Worm (Caenorhabditis elegans): Measurements from ENCODE around the gene gfl-1.

gfl-1 gene

DNA sequence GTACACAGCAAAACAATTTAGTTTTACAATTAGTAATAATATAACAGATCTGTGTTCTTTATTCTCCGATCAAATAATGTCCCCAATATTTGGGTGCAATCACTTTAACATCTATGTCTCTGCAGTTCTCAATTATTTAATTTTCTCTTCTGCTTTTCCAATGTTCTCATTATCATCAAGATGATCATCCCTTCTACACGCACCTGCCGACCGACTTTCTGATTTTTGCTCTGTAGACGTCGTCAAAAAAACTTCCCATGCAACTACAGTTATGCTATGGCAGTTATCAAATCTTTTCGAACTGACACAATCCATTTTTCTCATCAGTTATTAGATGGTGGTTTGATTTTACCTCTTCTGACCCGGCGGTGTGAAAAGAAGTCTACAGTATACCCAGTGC lies 17.4 kb upstream of the gfl-1 start:
- TF ChIP-seq unc-62 (GFP tag; optimal IDR thresholded peaks at IDR 0.05): no peak

DNA sequence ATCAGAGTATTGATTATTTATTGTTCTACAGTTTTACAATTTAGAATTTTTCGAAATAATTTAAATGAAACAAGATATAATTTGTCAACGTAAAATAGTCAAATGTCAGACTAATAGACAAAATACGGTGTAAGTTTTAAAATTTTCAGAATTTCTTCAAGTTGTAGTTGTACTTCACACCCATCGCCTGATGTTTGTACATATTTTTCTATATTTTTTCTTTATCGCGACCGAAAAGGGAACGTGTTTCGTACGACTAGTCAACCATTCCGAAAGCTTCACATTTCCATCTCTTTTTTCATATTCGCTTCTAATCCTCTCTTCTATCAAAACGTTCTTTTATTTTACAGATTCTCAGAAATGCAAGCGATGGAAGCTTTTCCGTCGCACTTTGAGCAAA lies 16.7 kb upstream of the gfl-1 start, which contains the start of gene twk-25:
twk-25 (plus strand) TSS at position 301 of the 400 bp plus-strand sequence.
- no peak for TF ChIP-seq unc-62 (GFP tag; optimal IDR thresholded peaks at IDR 0.05)

DNA sequence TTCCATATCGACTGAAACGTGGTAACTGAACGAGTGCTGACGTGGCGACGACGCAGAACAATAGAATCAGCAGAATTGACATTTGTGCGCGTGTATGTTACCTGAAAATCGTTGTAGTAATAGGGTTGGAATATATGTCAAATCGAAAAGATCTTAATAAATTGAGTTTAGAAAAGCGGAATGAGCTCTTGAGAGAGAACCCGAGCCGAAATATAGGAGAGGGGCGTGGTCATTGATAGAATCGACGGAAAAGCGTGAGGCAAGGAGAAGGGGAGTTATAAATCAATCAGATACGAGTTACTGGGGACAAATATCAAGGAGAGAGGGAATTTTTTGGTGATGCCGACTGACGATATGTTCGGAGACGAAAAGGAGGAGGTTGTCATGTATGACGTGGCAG lies 10.4 kb upstream of the gfl-1 start, which contains the start of gene M04B2.6:
M04B2.6 (minus strand) TSS at position 101 of the 400 bp plus-strand sequence.
- no peak for TF ChIP-seq unc-62 (GFP tag; optimal IDR thresholded peaks at IDR 0.05)

DNA sequence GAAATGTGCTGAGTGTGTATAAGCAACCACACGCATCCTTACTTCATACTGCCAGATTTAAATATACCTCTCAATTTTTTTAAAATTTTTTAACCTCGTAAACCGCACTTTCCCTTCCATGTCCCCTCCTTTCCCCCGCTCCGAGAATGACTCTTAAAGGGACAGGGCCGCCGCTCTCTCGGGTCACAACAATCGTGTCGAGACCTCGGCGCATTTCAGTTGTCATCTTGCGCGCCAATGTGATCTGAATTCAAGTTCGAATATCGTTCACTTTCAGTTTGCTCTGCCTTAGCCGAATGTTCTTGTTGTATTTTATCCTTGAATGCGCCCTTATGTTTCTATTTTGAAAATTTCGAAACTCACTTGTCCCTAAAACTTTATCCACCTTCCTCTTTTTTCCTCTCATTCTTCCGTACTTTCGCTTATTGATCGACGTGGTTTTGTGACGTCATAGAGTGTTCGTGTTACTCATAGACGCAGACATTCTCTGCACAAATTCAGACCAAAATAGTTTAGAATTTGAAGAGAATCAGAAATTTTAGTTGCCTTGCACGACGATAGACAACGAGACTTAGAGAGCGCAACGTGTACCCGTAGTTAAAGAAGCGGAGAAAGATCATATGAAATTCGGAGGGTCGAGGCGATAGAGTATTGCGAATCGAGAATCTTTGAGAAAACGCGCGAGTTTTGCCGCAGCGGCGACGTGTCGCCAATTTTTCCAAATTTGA lies 1.3 kb downstream of the gfl-1 start:
- no peak for TF ChIP-seq unc-62 (GFP tag; optimal IDR thresholded peaks at IDR 0.05)

DNA sequence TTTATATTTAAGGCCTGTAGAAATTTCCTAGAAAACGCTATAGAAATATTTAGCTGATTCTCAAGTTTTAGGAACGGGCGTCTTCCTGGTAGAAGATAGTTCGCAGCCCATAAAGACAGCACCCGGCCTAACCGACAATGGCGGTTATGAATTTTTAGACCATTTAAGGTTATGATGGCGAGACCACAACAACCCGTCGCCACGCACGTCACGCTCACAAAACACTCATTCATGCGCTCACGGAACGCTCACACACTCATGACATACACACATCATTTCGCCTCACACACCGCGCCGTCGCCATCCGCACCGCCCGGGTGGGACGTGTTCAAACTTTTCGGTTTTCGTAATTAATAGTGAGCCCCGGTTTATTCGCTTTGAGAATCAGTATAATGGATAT lies 2.6 kb downstream of the gfl-1 start:
- no peak for TF ChIP-seq unc-62 (GFP tag; optimal IDR thresholded peaks at IDR 0.05)

DNA sequence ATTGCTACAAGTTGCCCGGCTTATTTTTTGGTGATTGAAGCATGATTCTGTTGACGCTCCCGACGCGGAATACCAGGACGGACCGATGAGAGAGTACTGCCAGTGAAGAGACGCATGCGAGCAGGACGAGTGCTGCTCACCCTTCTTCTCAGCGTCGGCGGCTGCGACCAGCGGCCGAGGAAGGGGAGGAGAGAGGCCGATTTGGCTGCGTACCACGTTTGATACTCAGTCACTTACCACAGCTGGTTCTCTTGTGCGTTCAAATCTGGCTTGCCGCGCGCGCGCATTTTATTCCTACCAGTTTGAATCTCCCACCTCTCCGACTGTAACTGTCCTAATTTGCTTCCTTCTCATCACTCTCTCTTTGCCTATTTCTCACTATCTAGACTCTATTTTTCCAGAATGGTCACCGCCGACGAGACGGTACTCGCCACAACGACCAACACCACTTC lies 3.2 kb downstream of the gfl-1 start, which contains the start of gene mep-1:
mep-1 (plus strand) TSS at position 402 of the 452 bp plus-strand sequence.
- no peak for TF ChIP-seq unc-62 (GFP tag; optimal IDR thresholded peaks at IDR 0.05)

DNA sequence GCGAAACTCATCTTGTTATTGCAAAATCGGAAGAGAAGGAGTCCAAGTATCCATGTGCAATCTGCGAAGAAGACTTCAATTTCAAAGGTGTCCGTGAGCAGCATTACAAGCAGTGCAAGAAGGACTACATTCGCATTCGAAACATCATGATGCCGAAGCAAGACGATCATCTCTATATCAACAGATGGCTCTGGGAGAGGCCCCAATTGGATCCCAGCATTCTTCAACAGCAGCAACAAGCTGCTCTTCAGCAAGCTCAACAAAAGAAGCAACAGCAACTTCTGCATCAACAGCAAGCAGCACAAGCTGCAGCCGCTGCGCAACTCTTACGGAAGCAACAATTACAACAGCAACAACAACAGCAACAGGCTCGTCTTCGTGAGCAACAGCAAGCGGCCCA lies 5.1 kb downstream of the gfl-1 start:
- no peak for TF ChIP-seq unc-62 (GFP tag; optimal IDR thresholded peaks at IDR 0.05)

DNA sequence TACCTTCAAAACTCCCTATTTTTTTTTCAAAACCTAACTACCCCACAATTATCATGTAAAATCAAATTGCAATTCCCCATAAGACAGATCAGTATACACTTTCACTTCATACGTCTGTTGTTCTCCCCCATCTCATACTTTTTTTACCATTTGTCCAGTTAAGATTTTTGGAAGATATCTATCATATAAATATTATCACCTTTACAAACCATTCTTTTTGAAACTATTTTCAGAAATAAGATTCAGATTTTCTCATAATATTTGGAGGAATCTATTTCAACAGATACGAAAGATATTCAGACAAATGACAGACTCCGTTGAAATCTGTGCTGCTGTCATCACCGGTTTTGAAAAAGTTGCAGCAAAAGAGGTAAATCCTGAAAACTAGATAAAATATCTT lies 6.7 kb downstream of the gfl-1 start, which contains the start of gene M04B2.2:
M04B2.2 (plus strand) TSS at position 301 of the 400 bp plus-strand sequence.
- TF ChIP-seq unc-62 (GFP tag; optimal IDR thresholded peaks at IDR 0.05): no peak

DNA sequence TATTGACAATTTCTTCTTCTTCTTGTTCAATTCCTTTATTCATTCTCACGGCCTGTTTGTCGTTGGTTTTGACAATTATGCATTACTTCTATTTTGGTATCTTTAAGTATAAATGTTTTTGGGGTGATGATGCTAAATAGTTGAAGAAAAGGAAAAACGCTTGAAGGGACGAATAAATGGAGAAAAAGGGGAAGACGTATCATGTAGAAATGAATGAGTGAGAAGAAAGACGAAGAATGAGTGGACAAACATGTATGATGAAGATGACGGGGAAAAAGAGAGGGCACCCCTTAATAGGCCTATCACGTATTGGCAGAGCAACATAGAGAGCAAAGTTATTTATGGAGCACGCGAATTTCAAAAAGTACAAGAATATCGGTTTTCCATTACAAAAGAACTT lies 27.6 kb downstream of the gfl-1 start, which contains the start of gene M04B2.7:
M04B2.7 (minus strand) TSS at position 101 of the 400 bp plus-strand sequence.
- no peak for TF ChIP-seq unc-62 (GFP tag; optimal IDR thresholded peaks at IDR 0.05)

DNA sequence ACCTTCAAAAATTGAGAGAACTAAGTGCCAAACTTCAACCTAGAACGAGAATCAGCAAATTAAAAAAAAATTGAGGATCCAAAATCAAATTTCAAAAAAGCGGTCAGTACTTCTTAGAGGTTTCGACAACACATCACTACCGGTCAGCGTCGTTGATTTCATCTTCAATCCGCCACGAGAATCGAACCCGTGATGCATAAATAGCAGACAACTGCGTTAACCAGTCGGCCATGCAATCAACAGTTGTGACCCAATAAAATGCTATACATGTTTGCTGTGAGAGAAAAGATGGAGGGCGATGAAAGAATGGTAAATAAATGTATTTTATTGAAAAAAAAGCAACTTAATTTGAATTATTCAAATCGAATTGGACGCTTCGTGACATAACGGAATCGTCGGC lies 28.6 kb downstream of the gfl-1 start:
- TF ChIP-seq unc-62 (GFP tag; optimal IDR thresholded peaks at IDR 0.05): no peak

DNA sequence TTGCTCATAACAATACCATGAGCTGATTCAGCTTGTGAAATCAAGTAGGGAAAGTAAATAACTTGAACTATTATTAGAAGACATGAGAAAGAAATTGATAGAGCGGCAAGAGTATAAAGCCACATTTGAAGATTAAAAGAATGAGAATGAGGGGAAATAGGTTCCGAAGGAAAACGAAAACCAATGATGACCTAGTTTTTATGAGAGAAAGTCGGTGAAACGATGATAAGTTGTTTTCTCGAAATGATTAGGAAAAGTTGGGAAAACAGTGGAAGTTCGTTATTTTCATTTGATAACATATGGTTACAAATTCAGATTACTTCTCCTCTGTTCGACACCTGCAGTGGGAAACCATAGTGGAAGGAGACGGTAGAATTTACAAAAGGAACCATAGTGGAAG lies 30.7 kb downstream of the gfl-1 start, which contains the start of gene col-128:
col-128 (minus strand) TSS at position 148 of the 400 bp plus-strand sequence.
- no peak for TF ChIP-seq unc-62 (GFP tag; optimal IDR thresholded peaks at IDR 0.05)

DNA sequence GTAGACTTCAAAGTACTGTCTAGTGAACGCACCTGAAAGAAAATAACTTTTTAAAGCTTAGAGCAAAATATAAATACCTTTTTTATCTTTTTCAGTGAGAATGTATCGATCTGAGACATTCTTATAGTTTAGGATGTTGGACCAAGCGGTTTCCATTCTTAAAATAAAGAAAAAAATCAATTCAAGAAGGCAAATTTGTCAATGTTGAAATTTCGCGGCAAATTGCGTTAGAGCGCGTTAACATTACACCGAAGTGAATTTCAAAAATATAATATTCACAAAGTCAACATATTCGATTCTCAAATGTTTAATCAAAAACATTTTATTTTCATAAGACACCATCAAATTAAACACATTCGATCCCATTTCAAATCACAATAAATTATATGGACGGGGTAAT lies 40.6 kb downstream of the gfl-1 start, which contains the start of gene F12F6.7:
F12F6.7 (minus strand) TSS at position 157 of the 400 bp plus-strand sequence.
- no peak for TF ChIP-seq unc-62 (GFP tag; optimal IDR thresholded peaks at IDR 0.05)

DNA sequence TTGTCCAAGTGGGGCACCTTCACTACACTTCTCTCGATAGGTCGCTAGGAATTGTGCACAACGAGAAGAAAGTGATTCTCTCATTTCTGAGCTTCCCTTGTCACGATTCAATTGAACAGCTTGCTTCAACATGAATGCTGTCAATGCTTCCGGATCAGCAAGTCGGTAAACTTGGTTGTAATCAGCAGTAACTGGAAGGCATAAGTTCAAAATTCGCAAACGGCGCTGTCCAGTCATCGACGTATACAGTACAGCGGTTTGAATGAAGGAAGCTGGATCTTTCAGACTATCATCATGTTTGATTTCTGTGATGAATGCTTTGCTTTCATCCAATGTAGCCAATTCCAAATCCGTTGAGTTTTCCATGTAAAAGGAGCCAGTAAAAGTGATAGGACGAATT lies 42.0 kb downstream of the gfl-1 start:
- TF ChIP-seq unc-62 (GFP tag; optimal IDR thresholded peaks at IDR 0.05): no peak

DNA sequence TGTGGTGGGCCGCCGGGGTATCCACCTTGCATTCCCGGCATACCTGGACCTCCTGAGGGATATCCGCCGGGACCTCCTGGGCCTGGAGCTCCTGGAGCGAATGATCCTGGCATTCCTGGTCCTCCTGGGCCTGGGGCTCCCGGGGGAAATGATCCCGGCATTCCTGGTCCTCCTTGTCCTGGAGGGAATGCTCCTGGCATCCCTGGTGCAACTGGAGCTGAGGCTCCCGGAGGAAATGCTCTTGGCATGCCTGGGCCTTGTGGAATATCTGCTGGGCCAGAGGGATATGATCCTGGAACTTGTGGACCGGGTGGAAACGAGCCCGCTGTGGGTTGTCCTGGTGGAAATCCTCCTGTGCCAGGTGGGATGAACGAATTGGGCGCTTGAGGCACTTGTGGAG lies 43.9 kb downstream of the gfl-1 start:
- TF ChIP-seq unc-62 (GFP tag; optimal IDR thresholded peaks at IDR 0.05): no peak

DNA sequence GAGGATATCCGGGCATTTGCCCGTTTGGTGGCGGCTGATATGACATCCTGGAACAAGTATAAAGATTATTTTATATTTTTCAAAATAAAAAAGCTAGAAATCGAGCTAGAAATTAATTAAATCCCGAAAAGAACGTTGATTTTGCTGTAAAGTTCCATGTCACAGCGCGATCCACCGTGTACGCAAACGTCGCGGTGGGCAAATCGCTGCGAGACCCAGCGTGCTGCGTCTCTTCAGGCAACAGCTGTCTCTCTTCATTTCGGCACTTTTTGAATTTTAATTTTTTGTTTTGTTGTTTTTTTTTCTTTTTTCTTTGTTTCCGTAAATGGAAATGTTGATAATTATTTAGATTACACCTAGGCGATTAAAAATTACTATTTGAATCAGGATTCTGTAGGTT lies 45.1 kb downstream of the gfl-1 start, which contains the start of gene sec-24.1:
sec-24.1 (minus strand) TSS at position 49 of the 400 bp plus-strand sequence.
- TF ChIP-seq unc-62 (GFP tag; optimal IDR thresholded peaks at IDR 0.05): no peak

DNA sequence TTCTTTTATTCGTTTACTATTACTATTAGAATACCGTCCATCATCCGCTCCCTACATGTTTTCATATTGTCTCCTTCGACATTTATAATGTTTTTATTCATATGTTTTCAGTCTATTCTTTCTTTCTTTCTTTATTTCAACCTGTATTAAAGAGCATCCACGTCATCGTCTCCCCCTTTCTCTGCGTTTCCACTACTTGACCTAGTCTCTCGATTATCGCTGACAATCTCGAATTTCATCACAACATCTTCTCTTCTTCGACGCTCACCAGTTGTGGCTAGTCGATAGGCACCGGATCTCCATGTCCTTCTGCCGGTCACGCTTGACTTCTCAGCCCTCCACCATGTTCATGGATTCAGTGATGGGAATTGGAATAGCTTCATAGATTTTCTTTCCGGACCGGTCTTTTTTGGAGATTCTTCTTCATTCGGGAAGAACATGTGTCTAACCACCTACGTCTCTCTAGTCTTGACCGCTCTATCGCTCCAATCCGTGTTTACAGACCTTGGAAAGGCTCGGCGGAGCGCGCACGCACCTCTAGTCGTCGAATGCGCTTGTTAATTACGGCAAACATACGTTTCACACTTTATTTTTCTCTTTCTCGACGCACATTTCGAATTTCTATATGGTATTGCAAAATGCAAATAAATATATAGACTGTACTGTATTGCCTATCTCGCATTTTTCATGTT lies 47.3 kb downstream of the gfl-1 start:
- no peak for TF ChIP-seq unc-62 (GFP tag; optimal IDR thresholded peaks at IDR 0.05)
